Worm (Caenorhabditis elegans) whole organism, early embryonic: Measurements from ENCODE around the gene clec-156.

Experiments
- B0310.2 ChIP-seq: sonication (generic microtip); optimal IDR thresholded peaks from 2 replicates; lab custom pipeline; 2016; ENCODE audit warnings: mild to moderate bottlenecking, missing genetic modification characterization, missing compliant biosample characterization
- F13C5.2 ChIP-seq: sonication (generic microtip); optimal IDR thresholded peaks from 2 replicates; lab custom pipeline; 2017; ENCODE audit warnings: mild to moderate bottlenecking, missing genetic modification characterization, inconsistent platforms, missing compliant biosample characterization
- aly-1 ChIP-seq: sonication (generic microtip); optimal IDR thresholded peaks from 2 replicates; lab custom pipeline; 2016; ENCODE audit warnings: missing genetic modification characterization, missing compliant biosample characterization
- ama-1 ChIP-seq: fragments of 150-350 bp; optimal IDR thresholded peaks from 2 replicates; lab custom pipeline; 2014
- ceh-13 ChIP-seq: fragments of 200-800 bp; sonication (Bioruptor generic); optimal IDR thresholded peaks from 2 replicates; lab custom pipeline; 2018; ENCODE audit warnings: mild to moderate bottlenecking, missing genetic modification characterization, missing compliant biosample characterization
- ceh-36 ChIP-seq: sonication (generic microtip); optimal IDR thresholded peaks from 2 replicates; lab custom pipeline; 2016; ENCODE audit warnings: missing genetic modification characterization, inconsistent platforms, missing compliant biosample characterization
- ets-7 ChIP-seq: sonication (generic microtip); optimal IDR thresholded peaks from 2 replicates; lab custom pipeline; 2016; ENCODE audit warnings: missing genotype, missing genetic modification characterization, missing compliant biosample characterization
- flt-1 ChIP-seq: fragments of 200-800 bp; sonication (Bioruptor generic); IDR thresholded peaks from 2 replicates; pipeline ENCODE4 v1.3.6; 2022; ENCODE audit warnings: missing genetic modification characterization, missing compliant biosample characterization
- hmbx-1 ChIP-seq: sonication (generic microtip); optimal IDR thresholded peaks from 2 replicates; lab custom pipeline; 2016; ENCODE audit warnings: mild to moderate bottlenecking, missing genetic modification characterization, missing compliant biosample characterization
- hmg-4 ChIP-seq: fragments of 200-800 bp; sonication (Bioruptor generic); optimal IDR thresholded peaks from 2 replicates; lab custom pipeline; 2018; ENCODE audit warnings: mild to moderate bottlenecking, missing genetic modification characterization, missing compliant biosample characterization
- hnd-1 ChIP-seq: sonication (generic microtip); optimal IDR thresholded peaks from 2 replicates; lab custom pipeline; 2016; ENCODE audit warnings: missing genetic modification characterization, missing compliant biosample characterization
- pes-1 ChIP-seq: fragments of 200-800 bp; sonication (Bioruptor generic); IDR thresholded peaks from 2 replicates; pipeline ENCODE4 v1.3.6; 2022; ENCODE audit warnings: missing genetic modification reagents, missing genetic modification characterization, missing compliant biosample characterization
- scrt-1 ChIP-seq: fragments of 200-800 bp; sonication (Bioruptor generic); IDR thresholded peaks from 2 replicates; pipeline ENCODE4 v1.3.6; 2022; ENCODE audit warnings: missing genetic modification characterization, missing compliant biosample characterization
- sea-1 ChIP-seq: fragments of 200-800 bp; sonication (Bioruptor generic); conservative IDR thresholded peaks from 2 replicates; pipeline ENCODE4 v1.3.6; 2022; ENCODE audit warnings: missing genetic modification characterization, missing compliant biosample characterization
- tbx-11 ChIP-seq: fragments of 200-800 bp; sonication (Bioruptor generic); IDR thresholded peaks from 2 replicates; pipeline ENCODE4 v1.3.6; 2022; ENCODE audit warnings: missing genetic modification characterization, missing compliant biosample characterization
- tbx-37 ChIP-seq: fragments of 200-800 bp; sonication (Bioruptor generic); conservative IDR thresholded peaks from 2 replicates; pipeline ENCODE4 v1.3.6; 2022; ENCODE audit warnings: missing genetic modification reagents, missing genetic modification characterization, missing compliant biosample characterization
- tra-4 ChIP-seq: sonication (generic microtip); optimal IDR thresholded peaks from 2 replicates; lab custom pipeline; 2017; ENCODE audit warnings: missing genetic modification characterization, missing compliant biosample characterization

The clec-156 gene

ce11 chrIII:4811195-4811594, 30.9 kb downstream of the clec-156 start, which contains the start of gene C38D4.7:
TSS of gene C38D4.7 (minus strand) at chrIII:4811295.
- TF ChIP-seq hmg-4 (GFP tag; lab: Kevin White, UChicago) (no peak), ets-7 (tag; lab: Kevin White, UChicago) (no peak), scrt-1 (GFP tag; lab: Robert Waterston, UW) (no peak)

DNA sequence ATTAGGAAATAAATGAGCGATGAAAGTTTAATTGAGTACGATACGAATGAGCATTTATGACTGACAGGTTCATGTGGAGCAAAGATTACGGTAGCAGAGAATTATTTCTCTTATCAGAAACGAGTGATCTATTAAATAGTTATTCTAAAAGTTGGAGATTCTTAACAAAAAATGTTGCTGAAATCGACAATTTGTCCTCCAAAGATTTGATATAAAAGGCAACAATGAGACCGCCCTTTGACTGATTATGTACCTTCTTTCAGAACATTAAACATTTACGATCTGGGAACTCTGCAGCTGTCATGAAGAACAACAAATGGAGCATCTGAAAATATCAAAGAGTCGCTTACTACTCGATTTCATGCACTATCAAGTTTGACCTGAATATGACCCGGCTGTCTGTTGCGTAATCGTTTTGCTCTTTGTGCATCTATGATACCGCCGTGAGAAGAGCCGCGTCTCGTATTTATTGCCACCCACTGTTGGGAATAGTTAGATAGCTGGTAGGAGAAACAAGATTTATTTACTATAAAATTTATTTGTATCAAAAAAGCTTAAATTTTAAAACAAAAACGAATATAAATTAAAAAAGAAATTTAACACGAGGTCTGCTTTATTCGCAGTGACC, 32.4 kb downstream of the clec-156 start, which contains the start of gene pal-1:
Gene pal-1 (minus strand): TSS at position 51 of the 628 bp plus-strand sequence.
- TF ChIP-seq sea-1 (GFP tag; lab: Robert Waterston, UW) (no peak), ets-7 (tag; lab: Kevin White, UChicago) (no peak), tbx-37 (GFP tag; lab: Robert Waterston, UW) (no peak), ceh-13 (no peak), hnd-1 (no peak), F13C5.2 (tag; lab: Kevin White, UChicago) (no peak), hmg-4 (GFP tag; lab: Kevin White, UChicago) (no peak), B0310.2 (tag; lab: Kevin White, UChicago) (no peak), hmbx-1 (tag; lab: Kevin White, UChicago) (no peak), ama-1 (lab: Kevin White, UChicago) (no peak), aly-1 (tag; lab: Kevin White, UChicago) (no peak), ceh-36 (tag; lab: Kevin White, UChicago) (no peak), tbx-11 (GFP tag; lab: Robert Waterston, UW) (no peak), tra-4 (tag; lab: Kevin White, UChicago) (no peak), flt-1 (GFP tag; lab: Robert Waterston, UW) (no peak), pes-1 (GFP tag; lab: Robert Waterston, UW) (no peak), scrt-1 (GFP tag; lab: Robert Waterston, UW) (no peak)

- no peak for TF ChIP-seq tra-4 (tag; lab: Kevin White, UChicago)
- TF ChIP-seq flt-1 (GFP tag; lab: Robert Waterston, UW), result no peak
- no peak for TF ChIP-seq hnd-1
- no peak for TF ChIP-seq ets-7 (tag; lab: Kevin White, UChicago)
Measured at ce11 chrIII:4808089-4808488, 34.0 kb downstream of the clec-156 start.

DNA sequence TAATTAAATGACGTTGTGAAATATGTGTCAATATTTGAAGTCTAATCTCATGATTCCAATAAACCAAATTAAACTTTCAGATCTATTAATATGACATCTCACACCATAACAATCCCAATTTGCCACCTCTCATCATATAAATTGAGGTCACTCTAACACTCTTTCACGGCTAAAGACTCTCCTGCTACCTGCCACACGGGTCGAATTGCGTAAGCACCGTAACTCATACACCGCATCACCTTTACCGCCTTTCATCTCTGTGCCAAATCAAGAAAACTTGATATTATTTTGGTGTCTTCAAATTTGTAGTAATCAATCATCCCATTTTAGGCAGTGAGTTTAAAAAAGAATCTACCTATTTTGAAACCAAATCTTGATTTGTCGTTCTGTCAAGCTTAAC, 35.7 kb downstream of the clec-156 start:
- no peak for TF ChIP-seq ceh-36 (tag; lab: Kevin White, UChicago)
- TF ChIP-seq hmbx-1 (tag; lab: Kevin White, UChicago), result no peak
- no peak for TF ChIP-seq B0310.2 (tag; lab: Kevin White, UChicago)
- no peak for TF ChIP-seq tra-4 (tag; lab: Kevin White, UChicago)
- TF ChIP-seq aly-1 (tag; lab: Kevin White, UChicago), result no peak
- no peak for TF ChIP-seq ama-1 (lab: Kevin White, UChicago)
- no peak for TF ChIP-seq tbx-37 (GFP tag; lab: Robert Waterston, UW)
- TF ChIP-seq ets-7 (tag; lab: Kevin White, UChicago), result no peak
- no peak for TF ChIP-seq ceh-13
- no peak for TF ChIP-seq scrt-1 (GFP tag; lab: Robert Waterston, UW)
- no peak for TF ChIP-seq sea-1 (GFP tag; lab: Robert Waterston, UW)

ce11 chrIII:4802707-4803106, 39.4 kb downstream of the clec-156 start, which contains the start of gene metl-5:
TSS of gene metl-5 (plus strand) at chrIII:4803007.
- TF ChIP-seq F13C5.2 (tag; lab: Kevin White, UChicago), result no peak
- TF ChIP-seq tbx-11 (GFP tag; lab: Robert Waterston, UW), result no peak
- no peak for TF ChIP-seq hmg-4 (GFP tag; lab: Kevin White, UChicago)
- TF ChIP-seq scrt-1 (GFP tag; lab: Robert Waterston, UW), result no peak
- TF ChIP-seq ets-7 (tag; lab: Kevin White, UChicago), result no peak
- no peak for TF ChIP-seq hmbx-1 (tag; lab: Kevin White, UChicago)
- TF ChIP-seq ama-1 (lab: Kevin White, UChicago), result no peak
- no peak for TF ChIP-seq ceh-36 (tag; lab: Kevin White, UChicago)
- no peak for TF ChIP-seq hnd-1
- no peak for TF ChIP-seq pes-1 (GFP tag; lab: Robert Waterston, UW)
- TF ChIP-seq B0310.2 (tag; lab: Kevin White, UChicago), result no peak
- TF ChIP-seq tra-4 (tag; lab: Kevin White, UChicago), result no peak
- TF ChIP-seq ceh-13, result no peak
- TF ChIP-seq aly-1 (tag; lab: Kevin White, UChicago), result no peak
- TF ChIP-seq sea-1 (GFP tag; lab: Robert Waterston, UW), result no peak
- TF ChIP-seq tbx-37 (GFP tag; lab: Robert Waterston, UW), result no peak
- no peak for TF ChIP-seq flt-1 (GFP tag; lab: Robert Waterston, UW)

- no peak for TF ChIP-seq ama-1 (lab: Kevin White, UChicago)
- TF ChIP-seq ets-7 (tag; lab: Kevin White, UChicago), result no peak
- no peak for TF ChIP-seq F13C5.2 (tag; lab: Kevin White, UChicago)
- TF ChIP-seq scrt-1 (GFP tag; lab: Robert Waterston, UW), result no peak
- TF ChIP-seq tbx-11 (GFP tag; lab: Robert Waterston, UW), result no peak
- TF ChIP-seq hmbx-1 (tag; lab: Kevin White, UChicago), result no peak
- TF ChIP-seq tbx-37 (GFP tag; lab: Robert Waterston, UW), result no peak
Measured at ce11 chrIII:4796536-4796935, 45.5 kb downstream of the clec-156 start, which contains the start of gene tag-325. TSS of gene tag-325 (plus strand) at chrIII:4796836.

ce11 chrIII:4796039-4796438, 46.0 kb downstream of the clec-156 start:
- TF ChIP-seq hmg-4 (GFP tag; lab: Kevin White, UChicago) (peak; percentile 29), ets-7 (tag; lab: Kevin White, UChicago) (no peak)
